Fruit fly (Drosophila melanogaster) whole organism, embryonic: ENCODE data around the gene yellow-e3.

ENCODE experiments used
- BEAF-32 ChIP-seq: fragments of 200-800 bp; sonication (Bioruptor generic); optimal IDR thresholded peaks from 3 replicates; lab custom pipeline; 2017; ENCODE audit warnings: missing biosample characterization, missing genetic modification characterization, mild to moderate bottlenecking, moderate library complexity, missing genetic modification reagents
- Bgb ChIP-seq: fragments of 200-800 bp; sonication (Bioruptor generic); IDR thresholded peaks from 2 replicates; pipeline ENCODE4 v1.3.6; 2022; ENCODE audit warnings: missing biosample characterization, missing genetic modification characterization; ENCODE audit not compliant: partially characterized antibody
- CG10654 ChIP-seq: fragments of 200-800 bp; sonication (Bioruptor generic); optimal IDR thresholded peaks from 2 replicates; lab custom pipeline; 2016; ENCODE audit warnings: missing biosample characterization, missing genetic modification characterization
- CG11093 ChIP-seq: fragments of 200-800 bp; sonication (Bioruptor generic); IDR thresholded peaks from 3 replicates; pipeline ENCODE4 v1.3.6; 2022; ENCODE audit warnings: missing biosample characterization, missing genetic modification characterization
- CG12104 ChIP-seq: fragments of 200-800 bp; sonication (Bioruptor generic); optimal IDR thresholded peaks from 3 replicates; lab custom pipeline; 2016; ENCODE audit warnings: missing biosample characterization, missing genetic modification characterization
- CG12236 ChIP-seq: fragments of 200-800 bp; sonication (Bioruptor generic); optimal IDR thresholded peaks from 2 replicates; lab custom pipeline; 2016; ENCODE audit warnings: missing biosample characterization, missing genetic modification characterization
- CG13296 ChIP-seq: fragments of 200-800 bp; sonication (Bioruptor generic); optimal IDR thresholded peaks from 3 replicates; lab custom pipeline; 2018; ENCODE audit warnings: missing biosample characterization, mild to moderate bottlenecking, missing genetic modification characterization
- CG15269 ChIP-seq: fragments of 200-800 bp; sonication (Bioruptor generic); optimal IDR thresholded peaks from 2 replicates; lab custom pipeline; 2018; ENCODE audit warnings: missing biosample characterization, mild to moderate bottlenecking, missing genetic modification characterization, moderate library complexity
- CG15514 ChIP-seq: fragments of 200-800 bp; sonication (Bioruptor generic); optimal IDR thresholded peaks from 3 replicates; lab custom pipeline; 2017; ENCODE audit warnings: missing biosample characterization, missing genetic modification characterization, mild to moderate bottlenecking, moderate library complexity, missing genetic modification reagents
- CG1603 ChIP-seq: fragments of 200-800 bp; sonication (Bioruptor generic); optimal IDR thresholded peaks from 2 replicates; lab custom pipeline; 2019; ENCODE audit warnings: missing biosample characterization, mild to moderate bottlenecking, missing genetic modification characterization, moderate library complexity
- CG16815 ChIP-seq: fragments of 200-800 bp; sonication (Bioruptor generic); optimal IDR thresholded peaks from 3 replicates; lab custom pipeline; 2017; ENCODE audit warnings: missing biosample characterization, mild to moderate bottlenecking, missing genetic modification characterization
- CG2120 ChIP-seq: fragments of 200-800 bp; sonication (Bioruptor generic); optimal IDR thresholded peaks from 3 replicates; lab custom pipeline; 2016; ENCODE audit warnings: missing biosample characterization, missing genetic modification characterization
- CG2712 ChIP-seq: fragments of 200-800 bp; optimal IDR thresholded peaks from 3 replicates; lab custom pipeline; 2019; ENCODE audit warnings: missing biosample characterization, mild to moderate bottlenecking, missing genetic modification characterization, moderate library complexity
- CG2875 ChIP-seq: fragments of 200-800 bp; sonication (Bioruptor generic); optimal IDR thresholded peaks from 2 replicates; lab custom pipeline; 2017; ENCODE audit warnings: missing biosample characterization, mild to moderate bottlenecking, missing genetic modification characterization, missing genetic modification reagents
- CG3065 ChIP-seq: fragments of 200-800 bp; sonication (Bioruptor generic); optimal IDR thresholded peaks from 2 replicates; lab custom pipeline; 2016; ENCODE audit warnings: missing biosample characterization, missing genetic modification characterization
- CG31224 ChIP-seq: fragments of 200-800 bp; sonication (Bioruptor generic); IDR thresholded peaks from 2 replicates; pipeline ENCODE4 v1.3.6; 2022; ENCODE audit warnings: missing biosample characterization, missing genetic modification characterization
- CG4404 ChIP-seq: fragments of 200-800 bp; sonication (Bioruptor generic); IDR thresholded peaks from 2 replicates; pipeline ENCODE4 v1.3.6; 2022; ENCODE audit warnings: missing biosample characterization, missing genetic modification characterization
- CG5180 ChIP-seq: fragments of 200-800 bp; sonication (Bioruptor generic); optimal IDR thresholded peaks from 3 replicates; lab custom pipeline; 2017; ENCODE audit warnings: missing biosample characterization, missing genetic modification characterization, mild to moderate bottlenecking, moderate library complexity, missing genetic modification reagents
- CG6654 ChIP-seq: fragments of 200-800 bp; sonication (Bioruptor generic); optimal IDR thresholded peaks from 2 replicates; lab custom pipeline; 2017; ENCODE audit warnings: missing biosample characterization, mild to moderate bottlenecking, missing genetic modification characterization
- CG7271 ChIP-seq: fragments of 200-800 bp; sonication (Bioruptor generic); optimal IDR thresholded peaks from 2 replicates; lab custom pipeline; 2018; ENCODE audit warnings: missing biosample characterization, mild to moderate bottlenecking, missing genetic modification characterization, moderate library complexity
- CG7786 ChIP-seq: fragments of 200-800 bp; sonication (Bioruptor generic); optimal IDR thresholded peaks from 2 replicates; lab custom pipeline; 2016; ENCODE audit warnings: missing biosample characterization, missing genetic modification characterization
- CG9215 ChIP-seq: fragments of 200-800 bp; sonication (Bioruptor generic); IDR thresholded peaks from 2 replicates; pipeline ENCODE4 v1.3.6; 2022; ENCODE audit warnings: missing biosample characterization, missing genetic modification characterization
- CG9817 ChIP-seq: fragments of 200-800 bp; sonication (Bioruptor generic); optimal IDR thresholded peaks from 2 replicates; lab custom pipeline; 2018; ENCODE audit warnings: missing biosample characterization, mild to moderate bottlenecking, missing genetic modification characterization, moderate library complexity
- Dbx ChIP-seq: fragments of 200-800 bp; sonication (Bioruptor generic); IDR thresholded peaks from 3 replicates; pipeline ENCODE4 v1.3.6; 2022; ENCODE audit warnings: missing biosample characterization, missing genetic modification characterization
- Doc2 ChIP-seq: fragments of 200-800 bp; sonication (Bioruptor generic); IDR thresholded peaks from 2 replicates; pipeline ENCODE4 v1.3.6; 2022; ENCODE audit warnings: missing biosample characterization, missing genetic modification characterization
- ERR ChIP-seq: fragments of 200-800 bp; sonication (Bioruptor generic); optimal IDR thresholded peaks from 2 replicates; lab custom pipeline; 2016; ENCODE audit warnings: missing biosample characterization, missing genetic modification characterization
- Fer2 ChIP-seq: fragments of 200-800 bp; sonication (Bioruptor generic); optimal IDR thresholded peaks from 2 replicates; lab custom pipeline; 2018; ENCODE audit warnings: missing biosample characterization, mild to moderate bottlenecking, missing genetic modification characterization, moderate library complexity
- Meics ChIP-seq: fragments of 200-800 bp; sonication (Bioruptor generic); optimal IDR thresholded peaks from 2 replicates; lab custom pipeline; 2017; ENCODE audit warnings: missing biosample characterization, mild to moderate bottlenecking, missing genetic modification characterization
- Nf-YA ChIP-seq: fragments of 200-800 bp; sonication (Bioruptor generic); IDR thresholded peaks from 2 replicates; pipeline ENCODE4 v1.3.6; 2022; ENCODE audit warnings: missing biosample characterization, missing genetic modification characterization
- Sox100B ChIP-seq: fragments of 200-800 bp; sonication (Bioruptor generic); optimal IDR thresholded peaks from 3 replicates; lab custom pipeline; 2018; ENCODE audit warnings: missing biosample characterization, mild to moderate bottlenecking, missing genetic modification characterization
- Trl ChIP-seq, 3 experiments: fragments of >200 bp in 2 of 3; fragments of 200-800 bp in 1 of 3; sonication (Bioruptor generic) in 1 of 3; optimal IDR thresholded peaks; 2 replicates in 1 of 3; 3 replicates in 2 of 3; lab custom pipeline; 2016 to 2017; ENCODE audit warnings: missing biosample characterization in 1 of 3, missing genetic modification characterization in 1 of 3
- Usf ChIP-seq: fragments of 200-800 bp; sonication (Bioruptor generic); optimal IDR thresholded peaks from 2 replicates; lab custom pipeline; 2017; ENCODE audit warnings: missing genotype, missing biosample characterization, missing genetic modification characterization
- ac ChIP-seq: fragments of 200-800 bp; sonication (Bioruptor generic); optimal IDR thresholded peaks from 3 replicates; lab custom pipeline; 2017; ENCODE audit warnings: missing biosample characterization, mild to moderate bottlenecking, missing genetic modification characterization
- ap ChIP-seq: fragments of 200-800 bp; sonication (Bioruptor generic); IDR thresholded peaks from 2 replicates; pipeline ENCODE4 v1.3.6; 2022; ENCODE audit warnings: missing biosample characterization, missing genetic modification characterization
- btn ChIP-seq: fragments of 200-800 bp; sonication (Bioruptor generic); optimal IDR thresholded peaks from 2 replicates; lab custom pipeline; 2016; ENCODE audit warnings: missing biosample characterization, missing genetic modification characterization
- crp ChIP-seq, 2 experiments: fragments of 200-800 bp; sonication (Bioruptor generic); optimal IDR thresholded peaks; 2 replicates in 1 of 2; 3 replicates in 1 of 2; lab custom pipeline; 2017; ENCODE audit warnings: missing biosample characterization in 2 of 2, missing genetic modification characterization in 2 of 2, mild to moderate bottlenecking in 1 of 2, moderate library complexity in 1 of 2
- eve ChIP-seq, 2 experiments: fragments of >200 bp; optimal IDR thresholded peaks; 2 replicates each; lab custom pipeline; 2017; ENCODE audit warnings: missing biosample characterization in 2 of 2, missing genetic modification characterization in 2 of 2
- grau ChIP-seq: fragments of 200-800 bp; optimal IDR thresholded peaks from 3 replicates; lab custom pipeline; 2019; ENCODE audit warnings: missing biosample characterization, mild to moderate bottlenecking, missing genetic modification characterization, moderate library complexity
- jigr1 ChIP-seq: fragments of 200-800 bp; sonication (Bioruptor generic); IDR thresholded peaks from 3 replicates; pipeline ENCODE4 v1.3.6; 2022; ENCODE audit warnings: missing biosample characterization, missing genetic modification characterization
- kah ChIP-seq: fragments of 200-800 bp; sonication (Bioruptor generic); optimal IDR thresholded peaks from 2 replicates; lab custom pipeline; 2018; ENCODE audit warnings: missing biosample characterization, mild to moderate bottlenecking, missing genetic modification characterization
- nerfin-1 ChIP-seq: fragments of 200-800 bp; sonication (Bioruptor generic); optimal IDR thresholded peaks from 3 replicates; lab custom pipeline; 2019; ENCODE audit warnings: missing biosample characterization, mild to moderate bottlenecking, missing genetic modification characterization, moderate library complexity
- pnt ChIP-seq: fragments of 200-800 bp; sonication (Bioruptor generic); optimal IDR thresholded peaks from 3 replicates; lab custom pipeline; 2016; ENCODE audit warnings: missing biosample characterization, missing genetic modification characterization
- repo ChIP-seq: fragments of 200-800 bp; sonication (Bioruptor generic); optimal IDR thresholded peaks from 2 replicates; lab custom pipeline; 2016; ENCODE audit warnings: missing biosample characterization, missing genetic modification characterization
- row ChIP-seq: fragments of 200-800 bp; sonication (Bioruptor generic); IDR thresholded peaks from 3 replicates; pipeline ENCODE4 v1.3.6; 2022; ENCODE audit warnings: missing biosample characterization, missing genetic modification characterization
- run ChIP-seq: fragments of 200-800 bp; sonication (Bioruptor generic); optimal IDR thresholded peaks from 3 replicates; lab custom pipeline; 2018; ENCODE audit warnings: missing biosample characterization, mild to moderate bottlenecking, missing genetic modification characterization
- so ChIP-seq: fragments of 200-800 bp; sonication (Bioruptor generic); IDR thresholded peaks from 3 replicates; pipeline ENCODE4 v1.3.6; 2022; ENCODE audit warnings: missing biosample characterization, missing genetic modification characterization
- ssp ChIP-seq: fragments of 200-800 bp; sonication (Bioruptor generic); IDR thresholded peaks from 2 replicates; pipeline ENCODE4 v1.3.6; 2022; ENCODE audit warnings: missing biosample characterization, missing genetic modification characterization
- tll ChIP-seq, 2 experiments: fragments of 200-800 bp in 1 of 2; fragments of >200 bp in 1 of 2; sonication (Bioruptor generic) in 1 of 2; optimal IDR thresholded peaks; 2 replicates each; lab custom pipeline; 2017 to 2019; ENCODE audit warnings: missing biosample characterization in 2 of 2, missing genetic modification characterization in 2 of 2, mild to moderate bottlenecking in 1 of 2, moderate library complexity in 1 of 2
- trem ChIP-seq: fragments of 200-800 bp; optimal IDR thresholded peaks from 3 replicates; lab custom pipeline; 2019; ENCODE audit warnings: missing biosample characterization, mild to moderate bottlenecking, missing genetic modification characterization, moderate library complexity

The yellow-e3 gene

DNA sequence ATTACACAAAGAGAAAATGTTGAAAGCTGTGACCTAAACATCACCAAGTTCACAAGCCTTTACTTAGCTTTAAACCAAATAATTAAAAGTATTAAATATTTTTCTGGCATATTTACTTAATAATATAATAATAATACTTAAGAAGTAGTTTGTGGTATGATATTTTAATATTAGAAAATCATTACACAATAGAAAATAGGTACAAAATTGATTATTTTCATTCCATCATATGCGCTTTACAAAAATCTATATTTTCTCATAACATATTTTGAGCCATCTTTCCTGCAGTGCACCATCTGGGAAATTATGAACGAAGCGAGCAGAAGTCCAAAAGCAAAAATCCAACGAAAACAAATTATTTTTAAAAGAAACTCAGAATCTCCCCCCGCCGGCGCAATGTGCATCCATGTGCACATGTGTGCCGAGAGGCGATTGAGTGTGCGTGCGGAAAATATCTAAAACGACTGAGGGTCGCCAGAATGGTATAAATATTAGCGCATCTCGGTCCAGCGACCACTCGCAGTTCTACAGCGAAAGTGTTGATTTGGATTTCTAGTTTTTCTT is 20.9 kb upstream of the yellow-e3 start, which contains the start of gene Act87E (continued):
- TF ChIP-seq CG7786 (GFP tag; lab: Kevin White, UChicago): no peak
- no peak for TF ChIP-seq ap (GFP tag; lab: Robert Waterston, UW)
- TF ChIP-seq CG7271 (tag; lab: Kevin White, UChicago): no peak
- TF ChIP-seq CG10654 (GFP tag; lab: Kevin White, UChicago): peak; percentile 14
- no peak for TF ChIP-seq Bgb (GFP tag; lab: Robert Waterston, UW)
- TF ChIP-seq Dbx (GFP tag; lab: Robert Waterston, UW): peak; percentile 41; the same call in 1 of the 3 replicates
- peak; percentile 43 for TF ChIP-seq CG5180 (GFP tag; lab: Kevin White, UChicago)
- peak; percentile 47 for TF ChIP-seq Meics (GFP tag; lab: Kevin White, UChicago)
- TF ChIP-seq nerfin-1 (tag; lab: Kevin White, UChicago): peak; percentile 73
- peak; percentile 82 for TF ChIP-seq grau
- 0 out of 2 replicates have a peak, but pooled peaks have one; percentile 8 for TF ChIP-seq CG31224
- TF ChIP-seq CG2120 (GFP tag; lab: Kevin White, UChicago): no peak
- TF ChIP-seq CG11093: 0 out of 3 replicates have a peak, but pooled peaks have one; percentile 29
- peak; percentile 41 for TF ChIP-seq CG2875 (GFP tag; lab: Kevin White, UChicago)
- TF ChIP-seq CG13296: peak; percentile 62
- TF ChIP-seq kah (GFP tag; lab: Kevin White, UChicago): peak; percentile 33
- no peak for TF ChIP-seq ERR (GFP tag; lab: Kevin White, UChicago)
- no peak for TF ChIP-seq pnt (GFP tag; lab: Kevin White, UChicago)
- TF ChIP-seq CG15514 (GFP tag; lab: Kevin White, UChicago): no peak
- no peak for TF ChIP-seq crp (GFP tag; optimal IDR thresholded peaks at IDR 0.05; lab: Kevin White, UChicago)
- TF ChIP-seq so (GFP tag; lab: Robert Waterston, UW): peak; percentile 38; the same call in 1 of the 3 replicates
- no peak for TF ChIP-seq Trl (optimal IDR thresholded peaks at IDR 0.05; lab: Kevin White, UChicago)
- TF ChIP-seq Trl (GFP tag; optimal IDR thresholded peaks at IDR 0.05; lab: Kevin White, UChicago): no peak
- TF ChIP-seq BEAF-32 (GFP tag; lab: Kevin White, UChicago): no peak
- peak; percentile 34 for TF ChIP-seq CG9817 (tag; lab: Kevin White, UChicago)
- 0 out of 2 replicates have a peak, but pooled peaks have one; percentile 5 for TF ChIP-seq Nf-YA (GFP tag; lab: Robert Waterston, UW)
- no peak for TF ChIP-seq tll (GFP tag; optimal IDR thresholded peaks at IDR 0.05; lab: Kevin White, UChicago)
- peak; percentile 69 for TF ChIP-seq CG15269
- no peak for TF ChIP-seq CG1603 (tag; lab: Kevin White, UChicago)
- no peak for TF ChIP-seq CG12236 (GFP tag; lab: Kevin White, UChicago)
- no peak for TF ChIP-seq Doc2 (GFP tag; lab: Robert Waterston, UW)
- peak; percentile 14 for TF ChIP-seq CG6654 (GFP tag; lab: Kevin White, UChicago)
- peak; percentile 26 for TF ChIP-seq Usf (GFP tag; lab: Kevin White, UChicago)
- 0 out of 2 replicates have a peak, but pooled peaks have one; percentile 38 for TF ChIP-seq CG9215
- no peak for TF ChIP-seq eve (GFP tag; optimal IDR thresholded peaks at IDR 0.05; lab: Kevin White, UChicago)
- TF ChIP-seq row (GFP tag; lab: Robert Waterston, UW): peak; percentile 71
- no peak for TF ChIP-seq btn (GFP tag; lab: Kevin White, UChicago)
- peak; percentile 37 for TF ChIP-seq run (tag; lab: Kevin White, UChicago)
- TF ChIP-seq CG3065 (GFP tag; lab: Kevin White, UChicago): no peak
- peak; percentile 30 for TF ChIP-seq ac (GFP tag; lab: Kevin White, UChicago)
- TF ChIP-seq Sox100B: peak; percentile 85
- peak; percentile 64 for TF ChIP-seq trem (tag; lab: Kevin White, UChicago)
- TF ChIP-seq CG2712: peak; percentile 87
- no peak for TF ChIP-seq jigr1
- TF ChIP-seq repo (GFP tag; lab: Kevin White, UChicago): no peak
- TF ChIP-seq CG16815 (GFP tag; lab: Kevin White, UChicago): peak; percentile 54
- TF ChIP-seq CG12104: peak; percentile 66
- TF ChIP-seq ssp (GFP tag; lab: Robert Waterston, UW): 0 out of 2 replicates have a peak, but pooled peaks have one; percentile 37
- peak; percentile 12 for TF ChIP-seq Fer2
- TF ChIP-seq CG4404 (GFP tag; lab: Robert Waterston, UW): peak; percentile 59
